Fruit fly (Drosophila melanogaster) whole organism, adult: ENCODE data around the gene CG5078.

Source experiments
- CG14711 ChIP-seq: fragments of 200-800 bp; sonication (Bioruptor generic); optimal IDR thresholded peaks from 2 replicates; lab custom pipeline; 2018; ENCODE audit warnings: missing biosample characterization, mild to moderate bottlenecking, missing genetic modification characterization, moderate library complexity
- CG7045 ChIP-seq: fragments of 200-800 bp; sonication (Bioruptor generic); optimal IDR thresholded peaks from 2 replicates; lab custom pipeline; 2017; ENCODE audit warnings: missing biosample characterization, mild to moderate bottlenecking, missing genetic modification characterization

DNA sequence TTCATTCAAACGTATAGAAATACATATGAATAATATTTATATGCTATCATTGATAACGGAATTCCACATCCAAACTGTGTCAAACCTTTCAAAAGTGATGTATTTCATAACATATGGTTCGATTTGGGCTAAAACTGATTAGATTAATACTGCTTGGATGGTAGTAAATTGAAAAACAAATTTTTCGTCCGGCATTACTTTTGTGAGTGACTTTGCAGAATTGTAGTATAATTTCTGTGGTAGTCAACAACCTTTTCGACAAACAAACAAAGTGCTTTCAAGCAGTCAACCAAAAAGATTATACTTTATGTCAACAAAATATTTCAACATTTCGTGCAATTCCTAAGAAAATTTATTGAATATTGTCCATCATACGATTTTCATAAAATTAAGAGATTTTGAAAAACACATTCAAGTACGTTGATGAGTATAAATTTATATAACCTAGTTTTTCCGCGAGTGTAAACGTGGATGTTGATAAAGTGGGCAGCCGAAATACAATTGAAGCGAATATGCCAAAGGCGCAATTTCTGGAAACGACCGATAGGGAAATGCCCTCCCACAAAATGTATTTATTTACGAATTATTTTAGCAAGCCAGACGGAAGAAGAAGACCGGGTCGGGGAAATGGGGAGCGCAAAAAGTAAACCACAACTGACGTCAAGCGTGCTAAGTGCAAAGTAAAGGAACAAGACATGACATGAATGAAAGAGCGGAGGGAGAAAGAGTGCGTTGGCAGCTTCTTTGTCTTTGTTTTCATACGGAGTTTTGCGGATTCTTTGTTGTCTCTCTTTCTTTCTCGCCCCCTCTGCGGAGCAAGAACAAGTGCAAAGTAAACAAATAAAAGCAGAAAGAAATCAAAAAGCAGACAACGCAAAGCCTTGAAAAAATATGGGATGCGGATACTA is 12.3 kb downstream of the CG5078 start:
- TF ChIP-seq CG14711 (tag; lab: Kevin White, UChicago) (peak; percentile 22), CG7045 (GFP tag; lab: Kevin White, UChicago) (peak; percentile 14)
